Worm (Caenorhabditis elegans) whole organism, midembryonic: ENCODE measurements around the gene vha-2.
A peak's percentile ranks its signal among the peaks of the same experiment; 100 is the strongest.

Source experiments
- T22C8.4 ChIP-seq: fragments of 200-800 bp; sonication (Bioruptor generic); IDR thresholded peaks from 2 replicates; pipeline ENCODE4 v1.3.6; 2022; ENCODE audit warnings: missing genetic modification characterization, missing compliant biosample characterization
- cog-1 ChIP-seq: sonication (generic microtip); optimal IDR thresholded peaks from 2 replicates; lab custom pipeline; 2016; ENCODE audit warnings: missing genetic modification characterization, missing compliant biosample characterization
- flt-1 ChIP-seq: fragments of 200-800 bp; sonication (Bioruptor generic); IDR thresholded peaks from 2 replicates; pipeline ENCODE4 v1.3.6; 2022; ENCODE audit warnings: missing genetic modification characterization, missing compliant biosample characterization
- klf-2 ChIP-seq: fragments of 200-800 bp; sonication (Bioruptor generic); conservative IDR thresholded peaks from 2 replicates; pipeline ENCODE4 v1.3.6; 2022; ENCODE audit warnings: missing genetic modification reagents, missing genetic modification characterization, missing compliant biosample characterization
- med-1 ChIP-seq: sonication (generic microtip); optimal IDR thresholded peaks from 2 replicates; lab custom pipeline; 2017; ENCODE audit warnings: missing genetic modification characterization, mild to moderate bottlenecking, missing compliant biosample characterization, antibody characterized with exemption, missing genetic modification reagents; ENCODE audit not compliant: insufficient read depth
- ref-1 ChIP-seq: fragments of 200-800 bp; sonication (Bioruptor generic); conservative IDR thresholded peaks from 2 replicates; pipeline ENCODE4 v1.3.6; 2022; ENCODE audit warnings: missing genetic modification reagents, missing genetic modification characterization, missing compliant biosample characterization
- tab-1 ChIP-seq: fragments of 200-800 bp; sonication (Bioruptor generic); IDR thresholded peaks from 2 replicates; pipeline ENCODE4 v1.3.6; 2022; ENCODE audit warnings: missing genetic modification characterization, missing compliant biosample characterization
- ztf-23 ChIP-seq: fragments of 200-800 bp; sonication (Bioruptor generic); IDR thresholded peaks from 2 replicates; pipeline ENCODE4 v1.3.6; 2022; ENCODE audit warnings: missing genetic modification reagents, missing genetic modification characterization, missing compliant biosample characterization
- ztf-29 ChIP-seq: fragments of 200-800 bp; sonication (Bioruptor generic); IDR thresholded peaks from 2 replicates; pipeline ENCODE4 v1.3.6; 2022; ENCODE audit warnings: missing genetic modification reagents, missing genetic modification characterization, missing compliant biosample characterization

Gene vha-2

DNA sequence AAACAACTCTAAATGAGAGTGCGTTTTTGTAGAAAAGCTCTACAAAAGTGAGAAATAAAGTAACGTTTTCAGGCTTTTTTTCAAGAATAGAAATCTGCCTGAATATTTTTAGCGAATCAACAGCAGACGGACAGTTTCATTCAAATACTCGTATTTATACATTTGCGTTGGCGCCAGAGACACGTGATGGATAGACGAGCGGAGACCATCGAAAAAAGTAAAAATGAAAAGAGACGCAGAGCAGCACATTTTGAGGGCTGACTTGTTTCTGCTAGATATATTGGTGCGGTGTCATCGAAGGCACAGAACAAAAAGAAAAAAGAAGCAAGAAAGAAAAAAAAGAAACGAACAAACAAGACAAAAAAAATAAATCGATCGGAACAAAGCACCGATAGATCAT is 44.0 kb downstream of the vha-2 start:
- TF ChIP-seq ztf-29 (GFP tag; lab: Robert Waterston, UW) (no peak), klf-2 (no peak), ztf-23 (GFP tag; lab: Robert Waterston, UW) (no peak), flt-1 (GFP tag; lab: Robert Waterston, UW) (no peak), tab-1 (GFP tag; lab: Robert Waterston, UW) (no peak), cog-1 (tag; lab: Kevin White, UChicago) (no peak), T22C8.4 (GFP tag; lab: Robert Waterston, UW) (no peak), med-1 (GFP tag; lab: Kevin White, UChicago) (no peak), ref-1 (GFP tag; lab: Robert Waterston, UW) (no peak)

DNA sequence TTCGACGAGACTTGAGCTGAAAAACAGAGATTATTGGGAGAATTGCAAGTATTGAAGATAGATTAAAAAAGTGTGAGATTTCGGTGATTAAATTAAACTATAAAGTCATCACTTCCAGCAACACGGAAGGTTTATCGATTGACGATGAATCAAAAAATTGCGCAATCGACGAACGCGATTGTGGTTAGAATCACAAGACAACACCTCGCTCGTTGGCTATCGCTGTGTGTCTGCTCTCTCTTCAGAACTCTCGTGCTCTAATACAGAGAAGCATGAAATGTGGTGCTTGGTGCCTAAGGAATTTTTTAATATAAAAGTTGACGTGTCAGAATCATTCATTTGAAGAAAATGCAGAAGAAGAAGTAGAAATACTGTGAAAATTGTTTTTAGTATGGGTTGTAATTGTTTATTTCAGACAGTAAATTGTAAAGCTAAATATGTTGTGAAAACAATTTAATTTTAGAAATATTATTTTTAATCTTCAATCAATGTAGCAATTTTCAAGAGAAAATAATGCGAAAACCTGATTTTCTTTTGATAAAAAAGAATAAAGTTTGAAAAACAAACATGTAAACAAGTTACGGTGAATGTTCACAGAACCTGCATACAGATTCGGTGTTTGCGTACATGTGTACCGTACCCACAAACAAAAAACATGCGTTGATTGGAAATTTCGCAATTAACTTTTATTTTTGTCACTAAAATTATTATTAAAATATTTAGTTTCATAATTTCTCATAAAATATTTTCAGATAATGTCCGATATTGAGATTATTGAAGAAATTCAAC is 45.4 kb downstream of the vha-2 start, which contains the start of the genes ZK632.10 and ZK632.11:
Gene ZK632.10 (minus strand): TSS at position 560 of the 789 bp plus-strand sequence.
Gene ZK632.11 (plus strand): TSS at position 753 of the 789 bp plus-strand sequence.
- TF ChIP-seq flt-1 (GFP tag; lab: Robert Waterston, UW) (no peak), med-1 (GFP tag; lab: Kevin White, UChicago) (no peak), cog-1 (tag; lab: Kevin White, UChicago) (peak; percentile 0), tab-1 (GFP tag; lab: Robert Waterston, UW) (no peak), ref-1 (GFP tag; lab: Robert Waterston, UW) (no peak)

DNA sequence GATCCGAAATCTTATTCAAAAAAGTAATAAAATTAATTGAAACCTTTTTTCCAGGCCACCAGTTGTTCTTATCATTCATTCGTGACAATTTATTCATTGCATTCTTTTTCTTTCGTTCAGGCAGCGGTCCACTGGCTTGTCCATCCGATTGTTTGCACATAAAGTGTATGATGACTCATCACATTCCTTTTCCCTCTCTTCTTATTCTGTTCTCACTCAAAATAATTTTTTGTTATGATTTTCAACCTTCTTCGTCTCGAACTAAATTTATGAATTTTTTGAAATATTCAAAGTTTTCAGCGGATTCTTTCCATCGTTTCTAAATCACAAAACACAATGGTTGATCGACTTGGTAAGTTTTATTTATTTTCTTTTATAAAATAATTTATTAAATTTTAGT is 48.5 kb downstream of the vha-2 start, which contains the start of gene ZK632.12:
Gene ZK632.12 (plus strand): TSS at position 301 of the 400 bp plus-strand sequence.
- TF ChIP-seq ztf-29 (GFP tag; lab: Robert Waterston, UW) = no peak
- TF ChIP-seq tab-1 (GFP tag; lab: Robert Waterston, UW) = no peak
- no peak for TF ChIP-seq T22C8.4 (GFP tag; lab: Robert Waterston, UW)
- TF ChIP-seq cog-1 (tag; lab: Kevin White, UChicago) = no peak
- TF ChIP-seq ztf-23 (GFP tag; lab: Robert Waterston, UW) = no peak
- TF ChIP-seq med-1 (GFP tag; lab: Kevin White, UChicago) = no peak
- no peak for TF ChIP-seq flt-1 (GFP tag; lab: Robert Waterston, UW)
- no peak for TF ChIP-seq ref-1 (GFP tag; lab: Robert Waterston, UW)
- no peak for TF ChIP-seq klf-2

DNA sequence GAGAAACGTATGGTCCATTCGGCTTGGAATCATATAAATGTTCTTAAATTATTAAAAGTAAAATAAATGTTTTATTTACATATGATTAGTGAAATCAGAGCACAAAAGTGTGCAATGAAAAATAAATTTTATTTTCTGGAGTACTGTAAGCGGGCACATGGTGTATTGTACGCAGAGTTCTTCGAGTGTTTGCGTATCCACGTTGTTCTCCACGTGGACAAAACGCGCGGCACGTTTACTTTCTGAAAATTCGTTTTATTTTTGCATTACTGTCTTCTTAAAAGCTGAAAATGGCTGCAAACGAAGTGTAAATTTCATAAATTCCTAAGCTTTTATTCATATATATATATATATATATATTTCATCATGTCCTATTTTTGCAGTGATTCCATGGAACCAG is 50.6 kb downstream of the vha-2 start:
- no peak for TF ChIP-seq ref-1 (GFP tag; lab: Robert Waterston, UW)
- no peak for TF ChIP-seq ztf-23 (GFP tag; lab: Robert Waterston, UW)
- TF ChIP-seq ztf-29 (GFP tag; lab: Robert Waterston, UW) = no peak
- TF ChIP-seq T22C8.4 (GFP tag; lab: Robert Waterston, UW) = no peak
- TF ChIP-seq flt-1 (GFP tag; lab: Robert Waterston, UW) = no peak
- TF ChIP-seq med-1 (GFP tag; lab: Kevin White, UChicago) = no peak
- TF ChIP-seq klf-2 = no peak
- no peak for TF ChIP-seq cog-1 (tag; lab: Kevin White, UChicago)
- no peak for TF ChIP-seq tab-1 (GFP tag; lab: Robert Waterston, UW)
